Worm (Caenorhabditis elegans) whole organism, L2 larva: ENCODE measurements around the gene clec-219.

Experiments used
- Y55F3AM.14 ChIP-seq: fragments of 200-800 bp; sonication (Bioruptor generic); optimal IDR thresholded peaks from 2 replicates; lab custom pipeline; 2018; ENCODE audit warnings: mild to moderate bottlenecking, missing genetic modification characterization, missing compliant biosample characterization
- ZK546.5 ChIP-seq: sonication (generic microtip); optimal IDR thresholded peaks from 2 replicates; lab custom pipeline; 2017; ENCODE audit warnings: missing biosample characterization, missing genetic modification characterization
- alr-1 ChIP-seq: fragments of 150-350 bp; optimal IDR thresholded peaks from 2 replicates; lab custom pipeline; 2014; ENCODE audit warnings: missing biosample characterization, missing genetic modification characterization
- ama-1 ChIP-seq: fragments of 150-350 bp; optimal IDR thresholded peaks from 2 replicates; lab custom pipeline; 2018; ENCODE audit warnings: inconsistent platforms
- blmp-1 ChIP-seq: sonication (generic microtip); optimal IDR thresholded peaks from 2 replicates; lab custom pipeline; 2017; ENCODE audit warnings: missing genetic modification characterization, mild to moderate bottlenecking, missing compliant biosample characterization, antibody characterized with exemption, moderate library complexity; ENCODE audit not compliant: insufficient read depth
- ceh-82 ChIP-seq: fragments of 150-350 bp; optimal IDR thresholded peaks from 2 replicates; lab custom pipeline; 2014; ENCODE audit warnings: missing biosample characterization, missing genetic modification characterization
- crh-2 ChIP-seq: sonication (generic microtip); optimal IDR thresholded peaks from 2 replicates; lab custom pipeline; 2017; ENCODE audit warnings: missing biosample characterization, missing genetic modification characterization
- dmd-4 ChIP-seq: sonication (generic microtip); optimal IDR thresholded peaks from 2 replicates; lab custom pipeline; 2017; ENCODE audit warnings: missing biosample characterization, missing genetic modification characterization
- egl-27 ChIP-seq: sonication (generic microtip); optimal IDR thresholded peaks from 3 replicates; lab custom pipeline; 2017; ENCODE audit warnings: missing biosample characterization, missing genetic modification reagents, missing genetic modification characterization
- elt-1 ChIP-seq: fragments of 150-350 bp; optimal IDR thresholded peaks from 2 replicates; lab custom pipeline; 2014; ENCODE audit warnings: missing biosample characterization, missing genetic modification characterization
- elt-3 ChIP-seq: sonication (generic microtip); optimal IDR thresholded peaks from 2 replicates; lab custom pipeline; 2017; ENCODE audit warnings: missing biosample characterization, missing genetic modification characterization
- fos-1 ChIP-seq: fragments of 150-350 bp; optimal IDR thresholded peaks from 2 replicates; lab custom pipeline; 2014; ENCODE audit warnings: missing biosample characterization, missing genetic modification characterization
- gmeb-1 ChIP-seq: fragments of 150-350 bp; optimal IDR thresholded peaks from 2 replicates; lab custom pipeline; 2014; ENCODE audit warnings: missing biosample characterization, missing genetic modification characterization
- lin-11 ChIP-seq: fragments of 150-350 bp; sonication (generic microtip); optimal IDR thresholded peaks from 2 replicates; lab custom pipeline; 2014; ENCODE audit warnings: missing biosample characterization, missing genetic modification characterization, inconsistent platforms, mixed read lengths
- lin-13 ChIP-seq: fragments of 150-350 bp; optimal IDR thresholded peaks from 2 replicates; lab custom pipeline; 2014; ENCODE audit warnings: missing biosample characterization, missing genetic modification reagents, missing genetic modification characterization
- lin-39 ChIP-seq: fragments of 150-350 bp; optimal IDR thresholded peaks from 2 replicates; lab custom pipeline; 2014; ENCODE audit warnings: missing biosample characterization, missing genetic modification reagents, missing genetic modification characterization
- lsy-2 ChIP-seq, 2 experiments: fragments of 150-350 bp in 1 of 2; sonication (generic microtip) in 1 of 2; optimal IDR thresholded peaks; 2 replicates each; lab custom pipeline; 2014 to 2017; ENCODE audit warnings: missing biosample characterization in 2 of 2, missing genetic modification characterization in 2 of 2
- mab-5 ChIP-seq: fragments of 150-350 bp; optimal IDR thresholded peaks from 2 replicates; lab custom pipeline; 2014; ENCODE audit warnings: missing biosample characterization, missing genetic modification characterization
- mbf-1 ChIP-seq: sonication (generic microtip); optimal IDR thresholded peaks from 2 replicates; lab custom pipeline; 2017; ENCODE audit warnings: missing biosample characterization, missing genetic modification characterization
- mdl-1 ChIP-seq, 2 experiments: fragments of 150-350 bp in 1 of 2; sonication (generic microtip) in 1 of 2; optimal IDR thresholded peaks; 2 replicates each; lab custom pipeline; 2017; ENCODE audit warnings: missing biosample characterization in 2 of 2, missing genetic modification characterization in 2 of 2
- nhr-10 ChIP-seq: sonication (generic microtip); optimal IDR thresholded peaks from 2 replicates; lab custom pipeline; 2017; ENCODE audit warnings: missing biosample characterization, missing genetic modification characterization
- nhr-23 ChIP-seq: fragments of 150-350 bp; optimal IDR thresholded peaks from 2 replicates; lab custom pipeline; 2014; ENCODE audit warnings: missing biosample characterization, missing genetic modification reagents, missing genetic modification characterization
- nhr-237 ChIP-seq: fragments of 150-350 bp; optimal IDR thresholded peaks from 2 replicates; lab custom pipeline; 2014; ENCODE audit warnings: missing biosample characterization, missing genetic modification characterization
- nhr-25 ChIP-seq: fragments of 150-350 bp; sonication (generic microtip); optimal IDR thresholded peaks from 3 replicates; lab custom pipeline; 2014; ENCODE audit warnings: missing biosample characterization, missing genetic modification characterization
- nhr-6 ChIP-seq: fragments of 150-350 bp; optimal IDR thresholded peaks from 2 replicates; lab custom pipeline; 2014; ENCODE audit warnings: missing biosample characterization, missing genetic modification characterization
- nhr-77 ChIP-seq: fragments of 150-350 bp; optimal IDR thresholded peaks from 2 replicates; lab custom pipeline; 2014; ENCODE audit warnings: missing biosample characterization, missing genetic modification characterization
- sem-4 ChIP-seq: fragments of 150-350 bp; optimal IDR thresholded peaks from 2 replicates; lab custom pipeline; 2014; ENCODE audit warnings: missing biosample characterization, missing genetic modification reagents, missing genetic modification characterization
- skn-1 ChIP-seq: sonication (generic microtip); optimal IDR thresholded peaks from 2 replicates; lab custom pipeline; 2017; ENCODE audit warnings: missing biosample characterization, missing genetic modification characterization
- sma-3 ChIP-seq: sonication (generic microtip); optimal IDR thresholded peaks from 2 replicates; lab custom pipeline; 2016; ENCODE audit warnings: missing genetic modification reagents, missing genetic modification characterization, missing compliant biosample characterization
- sma-9 ChIP-seq, 2 experiments: fragments of 150-350 bp in 1 of 2; sonication (generic microtip) in 1 of 2; optimal IDR thresholded peaks; 2 replicates each; lab custom pipeline; 2014 to 2016; ENCODE audit warnings: missing genetic modification characterization in 2 of 2, mild to moderate bottlenecking in 1 of 2, missing biosample characterization in 1 of 2, missing compliant biosample characterization in 1 of 2, missing genetic modification reagents in 1 of 2, moderate library complexity in 1 of 2
- snpc-4 ChIP-seq: fragments of 150-350 bp; optimal IDR thresholded peaks from 2 replicates; lab custom pipeline; 2014; ENCODE audit warnings: missing biosample characterization, missing genetic modification characterization
- unc-39 ChIP-seq: fragments of 150-350 bp; optimal IDR thresholded peaks from 2 replicates; lab custom pipeline; 2014; ENCODE audit warnings: missing biosample characterization, missing genetic modification characterization
- unc-55 ChIP-seq: fragments of 150-350 bp; sonication (generic microtip); optimal IDR thresholded peaks from 3 replicates; lab custom pipeline; 2014; ENCODE audit warnings: missing biosample characterization, missing genetic modification reagents, missing genetic modification characterization
- zag-1 ChIP-seq: fragments of 150-350 bp; optimal IDR thresholded peaks from 2 replicates; lab custom pipeline; 2014; ENCODE audit warnings: missing biosample characterization, missing genetic modification characterization
- ztf-1 ChIP-seq: fragments of 200-800 bp; sonication (Bioruptor generic); conservative IDR thresholded peaks from 2 replicates; pipeline ENCODE4 v1.3.6; 2022; ENCODE audit warnings: missing genetic modification characterization, missing compliant biosample characterization
- ztf-4 ChIP-seq: fragments of 150-350 bp; optimal IDR thresholded peaks from 2 replicates; lab custom pipeline; 2014; ENCODE audit warnings: missing biosample characterization, missing genetic modification characterization

The clec-219 gene

ce11 chrV:8318135-8318534, at the start of gene clec-219:
Gene clec-219 (plus strand): TSS chrV:8318435.
- TF ChIP-seq crh-2 (tag; lab: Kevin White, UChicago) (no peak), nhr-23 (tag; lab: Kevin White, UChicago) (no peak), fos-1 (tag; lab: Kevin White, UChicago) (no peak), lin-11 (tag; lab: Kevin White, UChicago) (no peak), dmd-4 (tag; lab: Kevin White, UChicago) (no peak), ztf-4 (tag; lab: Kevin White, UChicago) (no peak), elt-3 (tag; lab: Kevin White, UChicago) (no peak), nhr-10 (no peak), sem-4 (tag; lab: Kevin White, UChicago) (no peak), ceh-82 (tag; lab: Kevin White, UChicago) (no peak), blmp-1 (tag; lab: Kevin White, UChicago) (no peak), ztf-1 (GFP tag; lab: Robert Waterston, UW) (no peak), nhr-237 (tag; lab: Kevin White, UChicago) (no peak), lsy-2 (tag; optimal IDR thresholded peaks at IDR 0.05; lab: Kevin White, UChicago) (no peak), alr-1 (no peak), nhr-77 (tag; lab: Kevin White, UChicago) (no peak), nhr-25 (tag; lab: Kevin White, UChicago) (no peak), egl-27 (tag; lab: Kevin White, UChicago) (no peak), ama-1 (lab: Kevin White, UChicago) (no peak), elt-1 (tag; lab: Kevin White, UChicago) (no peak)

- no peak for TF ChIP-seq unc-55 (GFP tag; lab: Kevin White, UChicago)
- TF ChIP-seq fos-1 (tag; lab: Kevin White, UChicago), result peak; percentile 8
- TF ChIP-seq sma-9 (GFP tag; optimal IDR thresholded peaks at IDR 0.05; lab: Kevin White, UChicago), result peak; percentile 35
- no peak for TF ChIP-seq sma-9 (tag; optimal IDR thresholded peaks at IDR 0.05; lab: Kevin White, UChicago)
Measured at ce11 chrV:8268902-8269301, 49.3 kb upstream of the clec-219 start, which contains the start of the genes asp-6 and asp-12. Gene asp-6 (minus strand): TSS chrV:8268937. Gene asp-12 (plus strand): TSS chrV:8269210.

ce11 chrV:8269878-8270277, 48.4 kb upstream of the clec-219 start:
- TF ChIP-seq lin-13 (GFP tag; lab: Kevin White, UChicago) (no peak), ceh-82 (tag; lab: Kevin White, UChicago) (no peak), sma-9 (GFP tag; optimal IDR thresholded peaks at IDR 0.05; lab: Kevin White, UChicago) (peak; percentile 55), sma-9 (tag; optimal IDR thresholded peaks at IDR 0.05; lab: Kevin White, UChicago) (no peak), sma-3 (peak; percentile 9), gmeb-1 (no peak), fos-1 (tag; lab: Kevin White, UChicago) (peak; percentile 2)

- TF ChIP-seq unc-39 (tag; lab: Kevin White, UChicago), result no peak
- TF ChIP-seq lin-11 (tag; lab: Kevin White, UChicago), result no peak
- no peak for TF ChIP-seq lin-13 (GFP tag; lab: Kevin White, UChicago)
Measured at ce11 chrV:8271395-8271794, 46.8 kb upstream of the clec-219 start.

ce11 chrV:8271995-8272394, 46.2 kb upstream of the clec-219 start, which contains the start of gene asp-5:
Gene asp-5 (plus strand): TSS chrV:8272385.
- TF ChIP-seq nhr-10 (no peak), elt-1 (tag; lab: Kevin White, UChicago) (no peak), nhr-237 (tag; lab: Kevin White, UChicago) (no peak), skn-1 (peak; percentile 20), mbf-1 (tag; lab: Kevin White, UChicago) (no peak), mdl-1 (tag; optimal IDR thresholded peaks at IDR 0.05; lab: Kevin White, UChicago) (no peak), fos-1 (tag; lab: Kevin White, UChicago) (peak; percentile 41), sem-4 (tag; lab: Kevin White, UChicago) (no peak), sma-9 (GFP tag; optimal IDR thresholded peaks at IDR 0.05; lab: Kevin White, UChicago) (peak; percentile 34), sma-9 (tag; optimal IDR thresholded peaks at IDR 0.05; lab: Kevin White, UChicago) (no peak), nhr-77 (tag; lab: Kevin White, UChicago) (no peak), ceh-82 (tag; lab: Kevin White, UChicago) (no peak), nhr-6 (no peak), Y55F3AM.14 (GFP tag; lab: Kevin White, UChicago) (no peak), ZK546.5 (tag; lab: Kevin White, UChicago) (no peak), crh-2 (tag; lab: Kevin White, UChicago) (peak; percentile 55), blmp-1 (tag; lab: Kevin White, UChicago) (no peak), elt-3 (tag; lab: Kevin White, UChicago) (no peak), mab-5 (tag; lab: Kevin White, UChicago) (no peak), zag-1 (tag; lab: Kevin White, UChicago) (no peak), unc-39 (tag; lab: Kevin White, UChicago) (no peak), snpc-4 (no peak), unc-55 (GFP tag; lab: Kevin White, UChicago) (no peak), lin-39 (tag; lab: Kevin White, UChicago) (no peak), lin-11 (tag; lab: Kevin White, UChicago) (no peak)
